Worm (Caenorhabditis elegans) whole organism, L4/young adult: ENCODE results near the gene T05A7.11.

ENCODE experiments used
- W03F9.2 ChIP-seq: fragments of 150-350 bp; optimal IDR thresholded peaks from 2 replicates; lab custom pipeline; 2014; ENCODE audit warnings: missing biosample characterization, missing genetic modification characterization
- dao-5 ChIP-seq: sonication (generic microtip); optimal IDR thresholded peaks from 2 replicates; lab custom pipeline; 2016; ENCODE audit warnings: missing genotype, missing genetic modification characterization, moderate library complexity, missing compliant biosample characterization
- him-1 ChIP-seq: sonication (generic microtip); optimal IDR thresholded peaks from 2 replicates; lab custom pipeline; 2016; ENCODE audit warnings: missing genotype, missing genetic modification reagents, missing genetic modification characterization, missing compliant biosample characterization

T05A7.11 gene

DNA sequence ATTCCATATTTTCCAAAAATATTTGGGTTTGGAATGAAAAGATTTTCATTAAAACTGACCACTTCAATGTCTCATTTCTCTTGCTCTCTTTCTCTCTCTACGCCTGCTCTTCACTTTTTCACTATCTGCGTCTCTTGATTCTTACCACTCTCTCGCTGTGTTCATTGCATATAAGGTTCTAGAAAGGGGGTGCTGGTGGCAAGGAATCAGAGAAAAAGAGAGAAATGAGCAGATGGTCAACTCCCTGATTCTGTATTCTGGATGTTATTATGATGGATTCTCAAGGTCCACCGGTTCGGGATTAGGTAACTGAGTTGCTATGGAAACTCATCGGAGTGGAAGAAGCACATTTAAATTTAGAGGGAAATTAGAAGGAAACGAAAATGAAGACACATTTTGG is 24.5 kb downstream of the T05A7.11 start:
- TF ChIP-seq him-1 (tag; lab: Kevin White, UChicago) (no peak), dao-5 (tag; lab: Kevin White, UChicago) (no peak), W03F9.2 (no peak)

- no peak for TF ChIP-seq dao-5 (tag; lab: Kevin White, UChicago)
- no peak for TF ChIP-seq him-1 (tag; lab: Kevin White, UChicago)
- TF ChIP-seq W03F9.2, result no peak
Observed at ce11 chrII:4638891-4639290, 26.4 kb downstream of the T05A7.11 start.

- no peak for TF ChIP-seq him-1 (tag; lab: Kevin White, UChicago)
- no peak for TF ChIP-seq dao-5 (tag; lab: Kevin White, UChicago)
- TF ChIP-seq W03F9.2, result no peak
Observed at ce11 chrII:4638241-4638640, 27.0 kb downstream of the T05A7.11 start, which contains the start of gene che-10. che-10 (minus strand) TSS chrII:4638341.

DNA sequence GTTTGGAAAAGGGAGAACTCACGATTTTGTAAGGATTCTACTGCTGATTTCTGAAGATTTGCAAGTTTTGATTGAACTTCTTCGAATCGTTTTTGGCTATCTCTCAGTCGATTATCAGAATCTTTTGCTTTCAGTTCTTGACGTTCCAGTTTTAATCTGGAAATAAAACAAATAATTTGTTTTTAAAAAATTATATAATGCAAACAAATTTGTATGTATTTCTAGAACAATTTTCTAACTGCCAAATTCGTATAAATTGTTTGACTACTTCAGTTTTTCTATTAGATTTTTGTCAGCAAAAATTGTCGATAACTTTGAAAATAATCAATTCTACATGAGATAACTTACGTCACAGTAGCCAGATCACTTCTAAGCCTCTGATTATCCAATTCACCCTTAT is 33.8 kb downstream of the T05A7.11 start:
- TF ChIP-seq dao-5 (tag; lab: Kevin White, UChicago), result no peak
- no peak for TF ChIP-seq W03F9.2
- TF ChIP-seq him-1 (tag; lab: Kevin White, UChicago), result no peak

ce11 chrII:4626606-4627005 is 38.7 kb downstream of the T05A7.11 start, which contains the start of gene F35D11.1:
F35D11.1 (plus strand) TSS chrII:4626906.
- TF ChIP-seq W03F9.2 (no peak), him-1 (tag; lab: Kevin White, UChicago) (no peak), dao-5 (tag; lab: Kevin White, UChicago) (no peak)

ce11 chrII:4621650-4622049 is 43.6 kb downstream of the T05A7.11 start, which contains the start of gene clec-139:
clec-139 (minus strand) TSS chrII:4621750.
- TF ChIP-seq him-1 (tag; lab: Kevin White, UChicago) (no peak), W03F9.2 (no peak), dao-5 (tag; lab: Kevin White, UChicago) (no peak)

DNA sequence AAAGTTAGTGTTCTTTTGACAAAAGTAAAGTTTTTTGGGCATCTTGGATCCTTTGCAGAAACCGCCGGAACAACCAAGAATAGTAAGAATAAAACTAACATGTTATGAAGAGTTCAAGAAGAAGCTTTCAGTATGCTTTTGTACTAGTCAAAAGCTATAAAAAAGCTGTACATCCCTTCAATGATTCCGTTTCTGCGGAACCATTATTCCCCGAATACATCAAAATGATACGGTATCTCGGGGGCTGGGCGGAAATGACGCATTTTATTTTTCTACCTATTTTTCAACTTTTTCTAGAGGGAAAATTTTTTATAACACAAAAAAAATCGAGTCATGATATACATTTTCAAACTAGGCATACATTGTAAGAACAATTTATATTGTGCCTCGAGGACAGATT is 45.6 kb downstream of the T05A7.11 start, which contains the start of gene clec-138:
Gene clec-138, minus strand, starts transcription at position 101 of the 400 bp plus-strand sequence.
- no peak for TF ChIP-seq dao-5 (tag; lab: Kevin White, UChicago)
- no peak for TF ChIP-seq W03F9.2
- no peak for TF ChIP-seq him-1 (tag; lab: Kevin White, UChicago)

ce11 chrII:4617990-4618389 is 47.3 kb downstream of the T05A7.11 start, which contains the start of gene clec-137:
clec-137 (minus strand) TSS chrII:4618090.
- TF ChIP-seq him-1 (tag; lab: Kevin White, UChicago) (no peak), dao-5 (tag; lab: Kevin White, UChicago) (no peak), W03F9.2 (no peak)

DNA sequence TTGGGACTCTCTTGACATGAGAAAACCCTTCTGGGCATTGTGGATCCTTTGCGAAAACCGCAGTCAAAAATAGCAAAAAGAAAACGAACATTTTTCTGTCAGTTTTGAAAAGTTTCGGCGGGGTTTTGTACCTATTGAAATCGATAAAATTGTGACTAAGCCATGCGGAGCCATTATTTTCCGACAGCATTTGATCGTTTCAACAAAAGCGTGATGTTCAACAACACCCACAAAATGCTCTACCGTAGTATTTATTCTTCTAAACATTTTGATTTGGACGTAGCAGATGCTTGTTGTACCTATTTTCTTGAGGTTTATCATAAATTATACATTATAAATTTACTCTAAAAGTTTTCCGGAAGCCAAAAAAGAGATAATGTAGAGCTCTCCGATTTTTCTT is 48.8 kb downstream of the T05A7.11 start, which contains the start of gene clec-136:
Gene clec-136, minus strand, starts transcription at position 101 of the 400 bp plus-strand sequence.
- TF ChIP-seq dao-5 (tag; lab: Kevin White, UChicago) (no peak), him-1 (tag; lab: Kevin White, UChicago) (no peak), W03F9.2 (no peak)
